Fruit fly (Drosophila melanogaster): ENCODE measurements around the gene dah.

Gene dah

dm6 chrX:15344473-15345331, 16.6 kb downstream of the dah start, which contains the start of the genes CG12608 and Prp5:
Gene CG12608 (minus strand): TSS chrX:15344625.
Gene Prp5 (plus strand): TSS chrX:15345169.
- no peak for TF ChIP-seq CG17801 (GFP tag; optimal IDR thresholded peaks at IDR 0.05; ENCODE audit: partially characterized antibody)

DNA sequence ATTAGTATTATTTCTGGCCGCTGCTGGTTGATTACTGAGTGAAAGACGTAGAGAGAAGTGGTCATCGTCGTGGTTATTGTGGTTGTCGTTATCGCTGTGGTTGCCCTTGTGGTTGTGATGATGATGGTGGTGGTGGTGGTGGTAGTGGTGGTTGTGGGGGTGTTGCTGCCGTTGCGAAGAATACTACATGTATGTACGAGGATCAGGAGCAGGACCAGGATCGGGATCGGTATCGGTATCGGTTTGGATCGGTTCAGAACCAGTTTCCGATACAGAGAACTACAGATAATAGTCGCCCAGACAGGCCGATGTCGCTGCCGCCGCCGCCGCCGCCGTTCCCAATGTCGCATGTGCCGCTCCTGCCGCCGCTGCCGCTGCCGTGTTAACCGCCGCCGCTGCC, 24.6 kb downstream of the dah start:
- TF ChIP-seq CG17801 (GFP tag; optimal IDR thresholded peaks at IDR 0.05; ENCODE audit: partially characterized antibody), result no peak

DNA sequence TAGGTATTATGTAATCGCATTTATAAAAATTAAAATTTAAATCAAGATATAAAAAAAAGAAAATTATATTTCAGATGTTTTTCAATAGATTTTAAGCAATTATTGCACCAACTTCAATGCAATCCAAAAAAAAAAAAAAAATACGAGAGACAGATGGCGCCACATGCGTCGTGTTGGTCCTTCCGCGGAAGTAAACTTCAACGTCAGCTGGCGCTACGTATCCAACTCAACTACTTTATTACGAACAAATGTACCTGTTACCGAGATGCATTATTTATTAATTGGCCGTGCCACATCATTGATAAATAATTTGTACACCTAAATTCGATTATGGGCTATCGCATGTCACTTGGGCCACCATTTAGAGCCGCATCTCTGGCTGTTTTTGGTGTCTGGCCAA, 25.5 kb downstream of the dah start:
- no peak for TF ChIP-seq CG17801 (GFP tag; optimal IDR thresholded peaks at IDR 0.05; ENCODE audit: partially characterized antibody)

dm6 chrX:15356410-15356809, 28.3 kb downstream of the dah start:
- no peak for TF ChIP-seq CG17801 (GFP tag; optimal IDR thresholded peaks at IDR 0.05; ENCODE audit: partially characterized antibody)

DNA sequence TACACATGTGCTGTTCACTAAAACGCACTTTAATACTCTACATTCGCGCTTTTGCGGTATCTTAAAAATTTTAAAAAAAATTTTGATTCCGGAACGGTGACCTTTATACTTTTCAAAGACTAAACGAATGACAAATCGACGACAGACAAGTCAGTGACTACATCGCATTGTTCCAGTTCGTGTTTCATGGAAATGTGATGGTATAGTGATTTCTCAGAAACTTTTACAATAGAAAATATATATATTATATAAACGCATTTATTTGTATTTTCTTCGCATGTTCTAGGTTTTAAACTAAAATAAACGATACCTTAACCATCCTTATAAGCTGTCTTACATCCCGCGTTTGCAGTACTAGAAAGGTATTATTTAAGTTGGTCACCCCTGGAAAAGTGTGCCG, 32.8 kb downstream of the dah start, which contains the start of gene Pp1-13C:
TSS of gene Pp1-13C (minus strand) at position 101 of the 400 bp plus-strand sequence.
- no peak for TF ChIP-seq CG17801 (GFP tag; optimal IDR thresholded peaks at IDR 0.05; ENCODE audit: partially characterized antibody)

DNA sequence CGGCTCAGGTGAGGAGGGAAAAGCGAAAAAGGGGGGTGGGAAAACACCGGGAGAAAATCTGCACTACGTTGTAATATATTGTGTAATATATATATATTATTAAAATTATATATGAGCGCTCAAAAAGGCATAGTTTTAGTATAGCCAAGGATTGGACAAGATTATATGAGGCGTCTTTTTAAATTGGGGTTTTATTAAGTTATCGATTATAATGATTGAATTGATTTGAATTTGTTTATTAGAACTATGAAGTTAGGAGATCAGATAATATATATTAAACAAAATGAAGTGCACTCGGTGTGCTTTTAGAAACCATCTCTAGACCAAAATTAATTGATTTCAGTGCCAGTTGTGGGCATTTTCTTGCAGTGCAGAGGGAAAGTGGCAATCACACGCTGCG, 35.5 kb downstream of the dah start:
- no peak for TF ChIP-seq CG17801 (GFP tag; optimal IDR thresholded peaks at IDR 0.05; ENCODE audit: partially characterized antibody)

- TF ChIP-seq CG17801 (GFP tag; optimal IDR thresholded peaks at IDR 0.05; ENCODE audit: partially characterized antibody), result no peak
Measured at dm6 chrX:15364467-15364866, 36.3 kb downstream of the dah start.

DNA sequence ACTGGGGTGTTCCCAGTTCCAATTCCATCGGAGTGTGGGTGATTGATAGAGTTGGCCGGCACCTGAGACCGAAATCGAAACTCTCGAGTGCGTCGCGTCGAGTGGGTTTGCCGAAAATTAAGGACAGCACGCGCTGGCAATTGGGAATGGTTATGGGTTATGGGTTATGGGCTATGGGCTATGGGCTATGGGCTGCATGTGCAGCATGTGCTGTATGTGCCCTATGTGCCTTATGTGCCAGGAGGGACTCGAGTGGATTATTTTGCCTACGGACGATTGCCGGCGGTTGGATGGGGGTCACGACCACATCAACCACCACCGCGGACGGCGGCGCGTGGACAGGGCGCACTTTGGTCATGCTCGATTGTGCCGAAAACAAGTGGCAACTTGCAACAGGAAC, 42.0 kb downstream of the dah start:
- no peak for TF ChIP-seq CG17801 (GFP tag; optimal IDR thresholded peaks at IDR 0.05; ENCODE audit: partially characterized antibody)

DNA sequence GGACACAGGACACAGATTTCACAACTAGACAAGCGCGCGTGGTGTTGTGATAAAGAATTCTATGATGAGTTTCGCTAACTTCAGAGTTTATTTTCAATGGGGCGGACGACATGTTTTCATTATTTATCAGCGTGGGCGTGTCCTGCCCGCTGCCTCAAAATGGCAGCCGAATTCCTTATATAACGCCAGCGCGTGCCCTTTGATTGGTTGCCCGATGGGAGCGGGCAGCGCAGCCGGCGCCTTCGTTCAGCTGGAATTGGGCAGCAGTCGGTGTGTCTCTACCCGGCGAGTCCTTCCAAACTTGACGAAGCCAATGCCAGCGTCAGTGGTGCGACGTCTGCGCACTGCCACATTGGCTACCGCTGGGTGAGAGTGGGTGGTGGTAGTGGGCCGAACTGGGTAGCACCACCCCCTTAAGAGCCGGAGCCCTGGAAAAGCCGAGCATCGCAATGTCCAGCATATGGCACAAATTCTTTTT, 50.9 kb downstream of the dah start, which contains the start of gene acj6:
TSS of gene acj6 (minus strand) at position 51 of the 478 bp plus-strand sequence.
- no peak for TF ChIP-seq CG17801 (GFP tag; optimal IDR thresholded peaks at IDR 0.05; ENCODE audit: partially characterized antibody)

dm6 chrX:15380207-15380606, 52.1 kb downstream of the dah start:
- no peak for TF ChIP-seq CG17801 (GFP tag; optimal IDR thresholded peaks at IDR 0.05; ENCODE audit: partially characterized antibody)

Data from ovary, adult (tissue).